Fruit fly (Drosophila melanogaster): ENCODE measurements around the gene mTor.
A peak's percentile ranks its signal among the peaks of the same experiment; 100 is the strongest.

Gene mTor

DNA sequence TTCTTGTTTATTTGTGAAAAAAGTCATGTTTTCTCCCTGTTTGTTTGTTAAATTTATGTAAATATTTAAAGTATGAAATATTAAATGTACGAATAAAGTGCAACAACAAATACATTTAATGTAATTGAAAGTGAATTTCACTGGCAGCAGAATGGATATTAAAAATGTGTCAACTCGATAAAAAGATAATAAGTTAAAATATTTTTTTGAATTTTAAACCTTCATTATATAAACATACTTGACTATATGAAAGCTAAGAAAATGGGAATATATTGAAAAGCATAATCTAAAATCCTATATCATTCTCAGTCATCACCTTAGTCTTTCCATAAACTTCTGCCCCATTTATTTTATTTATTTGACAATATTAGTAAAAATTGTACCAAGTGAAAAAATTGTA, 25.8 kb upstream of the mTor start, which contains the start of gene Vha68-3:
Gene Vha68-3, plus strand, starts transcription at position 301 of the 400 bp plus-strand sequence.
- TF ChIP-seq CG3032 (tag; optimal IDR thresholded peaks at IDR 0.05), result no peak
- no peak for TF ChIP-seq Eip78C (GFP tag)
- no peak for TF ChIP-seq Sox14 (GFP tag; optimal IDR thresholded peaks at IDR 0.05)
- TF ChIP-seq esn (GFP tag; optimal IDR thresholded peaks at IDR 0.05), result no peak
- no peak for TF ChIP-seq eg (GFP tag; IDR thresholded peaks at IDR 0.05)

DNA sequence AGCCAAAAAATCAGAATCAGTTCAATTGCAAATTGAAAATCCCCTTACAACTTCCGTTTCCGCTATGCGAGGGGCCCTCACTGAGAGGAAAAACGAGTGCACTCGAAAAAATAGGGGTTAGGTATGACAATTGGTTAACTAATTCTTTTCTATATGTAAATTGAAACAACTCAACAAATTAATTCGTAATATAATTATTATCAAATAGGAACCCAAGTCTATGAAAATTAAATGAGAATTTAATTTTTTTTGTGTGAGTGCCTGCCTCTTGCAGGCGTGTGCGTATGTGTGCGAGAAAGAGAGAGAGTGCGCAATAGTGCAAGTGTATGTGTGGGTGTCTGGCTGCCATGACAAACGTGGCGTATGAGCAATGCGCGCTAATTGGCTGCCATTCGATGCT, 22.2 kb upstream of the mTor start:
- TF ChIP-seq Hr39 (GFP tag; optimal IDR thresholded peaks at IDR 0.05) (no peak), achi (GFP tag; optimal IDR thresholded peaks at IDR 0.05) (peak; percentile 18), dsx (GFP tag; optimal IDR thresholded peaks at IDR 0.05; ENCODE audit: poor library complexity, severe bottlenecking) (no peak), Met (GFP tag; optimal IDR thresholded peaks at IDR 0.05) (no peak), Smox (GFP tag; optimal IDR thresholded peaks at IDR 0.05) (peak; percentile 14), lz (GFP tag; optimal IDR thresholded peaks at IDR 0.05) (peak; percentile 1), fd85E (GFP tag; optimal IDR thresholded peaks at IDR 0.05) (no peak), fd59A (GFP tag; optimal IDR thresholded peaks at IDR 0.05) (peak; percentile 12), Sox14 (GFP tag; optimal IDR thresholded peaks at IDR 0.05) (peak; percentile 10), Eip93F (GFP tag; optimal IDR thresholded peaks at IDR 0.05) (no peak), CG11762 (GFP tag; optimal IDR thresholded peaks at IDR 0.05; ENCODE audit: insufficient read depth) (no peak), CG6808 (GFP tag; optimal IDR thresholded peaks at IDR 0.05) (no peak), CG6163 (GFP tag; IDR thresholded peaks at IDR 0.05) (peak; percentile 55; the same call in 2 of the 3 replicates), OdsH (GFP tag; optimal IDR thresholded peaks at IDR 0.05) (peak; percentile 10), Eip75B (GFP tag; optimal IDR thresholded peaks at IDR 0.05) (peak; percentile 41), Sox102F (GFP tag; optimal IDR thresholded peaks at IDR 0.05) (peak; percentile 30), salr (GFP tag; optimal IDR thresholded peaks at IDR 0.05) (no peak), CG8119 (GFP tag; IDR thresholded peaks at IDR 0.05) (0 out of 3 replicates have a peak, but pooled peaks have one; percentile 36), Ets96B (tag; optimal IDR thresholded peaks at IDR 0.05) (no peak), Sox15 (GFP tag; optimal IDR thresholded peaks at IDR 0.05) (no peak), esn (GFP tag; optimal IDR thresholded peaks at IDR 0.05) (peak; percentile 24), CG10669 (GFP tag; optimal IDR thresholded peaks at IDR 0.05) (no peak), CG32006 (GFP tag; optimal IDR thresholded peaks at IDR 0.05) (peak; percentile 34), acj6 (GFP tag; optimal IDR thresholded peaks at IDR 0.05) (peak; percentile 25), Eip78C (GFP tag) (no peak), pdm3 (GFP tag; optimal IDR thresholded peaks at IDR 0.05) (peak; percentile 9), cyc (GFP tag; optimal IDR thresholded peaks at IDR 0.05) (no peak), CG8632 (GFP tag; optimal IDR thresholded peaks at IDR 0.05) (peak; percentile 3), svp (GFP tag) (peak; percentile 48), CG6276 (GFP tag; optimal IDR thresholded peaks at IDR 0.05) (no peak)

DNA sequence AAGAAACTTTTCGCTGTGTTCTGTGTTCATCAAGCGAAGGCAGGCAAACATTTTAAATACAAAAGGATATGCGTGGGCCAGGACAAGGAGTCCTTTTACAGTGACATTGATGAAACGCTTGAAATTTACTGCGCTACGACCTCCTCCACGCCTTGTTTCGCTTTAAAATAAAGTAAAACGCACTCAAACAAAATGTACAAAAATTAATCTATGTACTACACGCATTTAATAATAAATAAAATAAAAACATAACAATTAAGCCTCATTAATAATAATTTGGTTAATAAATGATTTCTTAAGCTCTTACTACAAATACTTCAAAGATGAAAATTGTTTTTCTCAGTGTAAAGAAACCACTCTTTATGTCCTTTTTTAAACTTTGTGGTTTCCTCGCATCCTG, 19.2 kb upstream of the mTor start:
- TF ChIP-seq CG10669 (GFP tag; optimal IDR thresholded peaks at IDR 0.05) (no peak), CG16779 (tag; optimal IDR thresholded peaks at IDR 0.05) (no peak), CG32006 (GFP tag; optimal IDR thresholded peaks at IDR 0.05) (no peak), Eip93F (GFP tag; optimal IDR thresholded peaks at IDR 0.05) (no peak)

DNA sequence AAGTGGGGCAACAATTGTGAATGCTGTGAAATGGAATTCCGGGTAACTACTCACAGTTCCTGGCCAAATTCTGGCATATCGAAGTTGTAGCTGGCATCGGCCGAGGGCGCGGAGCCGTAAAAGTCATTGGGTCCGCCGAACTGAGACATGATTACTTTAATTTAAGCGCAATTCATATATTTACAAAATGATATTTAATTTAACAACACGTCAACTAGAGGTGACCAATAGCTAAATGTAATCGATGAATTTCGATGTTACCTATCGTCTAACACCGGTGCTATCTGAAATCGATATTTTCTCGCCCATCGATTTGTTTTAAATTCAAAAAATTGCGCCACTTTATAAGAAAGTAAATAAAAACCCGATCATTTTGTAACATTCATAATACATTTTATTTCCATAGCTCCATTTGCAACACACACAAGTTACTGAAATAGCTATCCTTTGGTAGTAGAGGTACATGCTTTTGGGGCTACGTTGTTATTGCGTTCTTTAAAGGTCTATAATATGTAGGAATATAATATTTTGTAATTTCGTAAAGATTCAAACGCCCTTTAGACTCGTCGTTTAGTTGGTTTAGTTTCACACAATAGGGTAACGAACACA, 3.8 kb upstream of the mTor start, which contains the start of gene Yip1d1:
Gene Yip1d1, minus strand, starts transcription at position 243 of the 609 bp plus-strand sequence.
- TF ChIP-seq esn (GFP tag; optimal IDR thresholded peaks at IDR 0.05), result peak; percentile 16
- TF ChIP-seq CG11762 (GFP tag; optimal IDR thresholded peaks at IDR 0.05; ENCODE audit: insufficient read depth), result no peak
- peak; percentile 53 for TF ChIP-seq Eip78C (GFP tag)

DNA sequence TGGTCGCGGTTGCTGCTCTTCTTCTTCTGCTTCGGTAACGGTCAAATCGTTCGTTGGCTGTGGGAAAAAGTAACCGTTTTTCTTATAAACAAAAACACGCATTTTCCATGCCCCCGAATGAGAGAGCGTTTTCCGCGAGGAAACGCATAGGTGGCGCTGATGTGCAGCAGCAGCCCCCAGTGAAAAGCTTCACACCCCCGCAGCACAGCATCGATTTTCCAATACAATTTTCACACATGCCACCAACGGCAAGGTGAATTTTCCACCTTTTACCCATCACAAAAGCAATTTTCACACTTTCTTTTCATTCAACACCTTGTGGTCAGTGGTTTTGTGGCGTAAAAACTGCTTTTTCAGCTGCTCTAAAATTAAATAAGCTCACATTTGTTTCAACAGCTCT, 621 bp upstream of the mTor start:
- no peak for TF ChIP-seq dac (GFP tag; optimal IDR thresholded peaks at IDR 0.05)
- TF ChIP-seq CG15336 (GFP tag; IDR thresholded peaks at IDR 0.05), result no peak
- TF ChIP-seq Eip93F (GFP tag; optimal IDR thresholded peaks at IDR 0.05), result no peak
- no peak for TF ChIP-seq CG8632 (GFP tag; optimal IDR thresholded peaks at IDR 0.05)
- TF ChIP-seq CG11762 (GFP tag; optimal IDR thresholded peaks at IDR 0.05; ENCODE audit: insufficient read depth), result no peak
- no peak for TF ChIP-seq Met (GFP tag; optimal IDR thresholded peaks at IDR 0.05)
- no peak for TF ChIP-seq Eip75B (GFP tag; optimal IDR thresholded peaks at IDR 0.05)
